Worm (Caenorhabditis elegans) whole organism, young adult: ENCODE data around the gene F59A6.10.
A peak's percentile ranks its signal among the peaks of the same experiment; 100 is the strongest.

Experiments
- B0035.1 ChIP-seq: sonication (generic microtip); optimal IDR thresholded peaks from 2 replicates; lab custom pipeline; 2016; ENCODE audit warnings: missing genetic modification characterization, mild to moderate bottlenecking, missing compliant biosample characterization, missing genotype, missing genetic modification reagents
- B0261.1 ChIP-seq: sonication (generic microtip); optimal IDR thresholded peaks from 2 replicates; lab custom pipeline; 2016; ENCODE audit warnings: mild to moderate bottlenecking, missing genetic modification characterization, moderate library complexity, missing compliant biosample characterization
- C17E4.6 ChIP-seq: fragments of 200-800 bp; sonication (Bioruptor generic); IDR thresholded peaks from 2 replicates; pipeline ENCODE4 v1.3.6; 2022; ENCODE audit warnings: missing genetic modification reagents, missing genetic modification characterization, missing compliant biosample characterization
- D2030.7 ChIP-seq: fragments of 200-800 bp; sonication (Bioruptor generic); IDR thresholded peaks from 2 replicates; pipeline ENCODE4 v1.3.6; 2022; ENCODE audit warnings: missing genetic modification reagents, missing genetic modification characterization, missing compliant biosample characterization
- F23B12.7 ChIP-seq: sonication (generic microtip); optimal IDR thresholded peaks from 2 replicates; lab custom pipeline; 2017; ENCODE audit warnings: missing genetic modification characterization, mild to moderate bottlenecking, missing compliant biosample characterization, antibody characterized with exemption, moderate library complexity; ENCODE audit not compliant: insufficient read depth
- F37B4.10 ChIP-seq: fragments of 200-800 bp; sonication (Bioruptor generic); IDR thresholded peaks from 2 replicates; pipeline ENCODE4 v1.3.6; 2022; ENCODE audit warnings: missing genetic modification characterization, missing compliant biosample characterization
- F49E8.2 ChIP-seq: sonication (generic microtip); optimal IDR thresholded peaks from 3 replicates; lab custom pipeline; 2017; ENCODE audit warnings: missing genetic modification characterization, mild to moderate bottlenecking, missing compliant biosample characterization, antibody characterized with exemption, moderate library complexity; ENCODE audit not compliant: insufficient read depth
- F55B11.4 ChIP-seq: sonication (generic microtip); optimal IDR thresholded peaks from 2 replicates; lab custom pipeline; 2016; ENCODE audit warnings: missing compliant biosample characterization, missing genetic modification characterization, borderline replicate concordance; ENCODE audit not compliant: insufficient read depth
- F57C9.4 ChIP-seq: sonication (generic microtip); optimal IDR thresholded peaks from 2 replicates; lab custom pipeline; 2017; ENCODE audit warnings: mild to moderate bottlenecking, missing genetic modification characterization, missing compliant biosample characterization
- Y53F4B.3 ChIP-seq: fragments of 200-800 bp; sonication (Bioruptor generic); IDR thresholded peaks from 2 replicates; pipeline ENCODE4 v1.3.6; 2022; ENCODE audit warnings: missing genetic modification reagents, missing genetic modification characterization, missing compliant biosample characterization
- ZK185.1 ChIP-seq: sonication (generic microtip); optimal IDR thresholded peaks from 2 replicates; lab custom pipeline; 2016; ENCODE audit warnings: mild to moderate bottlenecking, missing genetic modification characterization, missing compliant biosample characterization; ENCODE audit not compliant: poor library complexity, severe bottlenecking
- aptf-3 ChIP-seq: fragments of 200-800 bp; sonication (Bioruptor generic); IDR thresholded peaks from 2 replicates; pipeline ENCODE4 v1.3.6; 2022; ENCODE audit warnings: missing genetic modification characterization, missing compliant biosample characterization
- attf-3 ChIP-seq: fragments of 200-800 bp; sonication (Bioruptor generic); conservative IDR thresholded peaks from 2 replicates; pipeline ENCODE4 v1.3.6; 2022; ENCODE audit warnings: missing genetic modification reagents, missing genetic modification characterization, missing compliant biosample characterization
- attf-6 ChIP-seq: fragments of 200-800 bp; sonication (Bioruptor generic); IDR thresholded peaks from 2 replicates; pipeline ENCODE4 v1.3.6; 2022; ENCODE audit warnings: missing genetic modification reagents, missing genetic modification characterization, missing compliant biosample characterization
- bed-1 ChIP-seq: fragments of 200-800 bp; sonication (Bioruptor generic); IDR thresholded peaks from 2 replicates; pipeline ENCODE4 v1.3.6; 2022; ENCODE audit warnings: missing genetic modification reagents, missing genetic modification characterization, missing compliant biosample characterization
- bed-2 ChIP-seq: fragments of 200-800 bp; sonication (Bioruptor generic); IDR thresholded peaks from 2 replicates; pipeline ENCODE4 v1.3.6; 2022; ENCODE audit warnings: missing genetic modification reagents, missing genetic modification characterization, missing compliant biosample characterization
- ceh-40 ChIP-seq: fragments of 200-800 bp; sonication (Bioruptor generic); IDR thresholded peaks from 2 replicates; pipeline ENCODE4 v1.3.6; 2022; ENCODE audit warnings: missing genetic modification characterization, missing compliant biosample characterization
- ceh-58 ChIP-seq: fragments of 200-800 bp; sonication (Bioruptor generic); IDR thresholded peaks from 2 replicates; pipeline ENCODE4 v1.3.6; 2022; ENCODE audit warnings: missing genetic modification characterization, missing compliant biosample characterization
- ceh-91 ChIP-seq: fragments of 200-800 bp; sonication (Bioruptor generic); IDR thresholded peaks from 2 replicates; pipeline ENCODE4 v1.3.6; 2022; ENCODE audit warnings: missing genetic modification reagents, missing genetic modification characterization, missing compliant biosample characterization
- chd-7 ChIP-seq: sonication (generic microtip); optimal IDR thresholded peaks from 2 replicates; lab custom pipeline; 2016; ENCODE audit warnings: mild to moderate bottlenecking, missing genetic modification characterization, moderate library complexity, missing compliant biosample characterization
- dox-1 ChIP-seq: fragments of 200-800 bp; sonication (Bioruptor generic); IDR thresholded peaks from 2 replicates; pipeline ENCODE4 v1.3.6; 2022; ENCODE audit warnings: missing genetic modification reagents, missing genetic modification characterization, missing compliant biosample characterization
- dpl-1 ChIP-seq: fragments of 150-350 bp; optimal IDR thresholded peaks from 2 replicates; lab custom pipeline; 2014; ENCODE audit warnings: missing biosample characterization, missing genetic modification reagents, missing genetic modification characterization
- efl-1 ChIP-seq: fragments of 150-350 bp; optimal IDR thresholded peaks from 2 replicates; lab custom pipeline; 2014; ENCODE audit warnings: missing biosample characterization, missing genetic modification reagents, missing genetic modification characterization
- egl-18 ChIP-seq: fragments of 200-800 bp; sonication (Bioruptor generic); IDR thresholded peaks from 2 replicates; pipeline ENCODE4 v1.3.6; 2022; ENCODE audit warnings: missing genetic modification reagents, missing genetic modification characterization, missing compliant biosample characterization
- ets-4 ChIP-seq: fragments of 200-800 bp; sonication (Bioruptor generic); optimal IDR thresholded peaks from 2 replicates; lab custom pipeline; 2018; ENCODE audit warnings: mild to moderate bottlenecking, missing genetic modification characterization, missing compliant biosample characterization
- gei-17 ChIP-seq: fragments of 200-800 bp; sonication (Bioruptor generic); optimal IDR thresholded peaks from 2 replicates; lab custom pipeline; 2018; ENCODE audit warnings: mild to moderate bottlenecking, missing genetic modification characterization, missing compliant biosample characterization
- him-1 ChIP-seq: sonication (generic microtip); optimal IDR thresholded peaks from 2 replicates; lab custom pipeline; 2016; ENCODE audit warnings: missing genotype, missing genetic modification reagents, missing genetic modification characterization, missing compliant biosample characterization
- hlh-26 ChIP-seq: fragments of 200-800 bp; sonication (Bioruptor generic); conservative IDR thresholded peaks from 2 replicates; pipeline ENCODE4 v1.3.6; 2022; ENCODE audit warnings: missing genetic modification reagents, missing genetic modification characterization, missing compliant biosample characterization
- hmg-1.2 ChIP-seq: fragments of 200-800 bp; sonication (Bioruptor generic); IDR thresholded peaks from 2 replicates; pipeline ENCODE4 v1.3.6; 2022; ENCODE audit warnings: missing genetic modification reagents, missing genetic modification characterization, missing compliant biosample characterization
- hrde-1 ChIP-seq: sonication (generic microtip); optimal IDR thresholded peaks from 2 replicates; lab custom pipeline; 2016; ENCODE audit warnings: missing genetic modification characterization, mild to moderate bottlenecking, missing compliant biosample characterization, moderate library complexity, missing genotype, missing genetic modification reagents, borderline replicate concordance
- hsf-1 ChIP-seq: fragments of 200-800 bp; sonication (Bioruptor generic); IDR thresholded peaks from 2 replicates; pipeline ENCODE4 v1.3.6; 2022; ENCODE audit warnings: missing genetic modification reagents, missing genetic modification characterization, missing compliant biosample characterization
- lin-35 ChIP-seq, 3 experiments: fragments of 150-350 bp in 2 of 3; sonication (generic microtip) in 1 of 3; optimal IDR thresholded peaks; 2 replicates each; lab custom pipeline; 2014 to 2018; ENCODE audit warnings: missing biosample characterization in 3 of 3, missing genetic modification characterization in 3 of 3, missing genetic modification reagents in 3 of 3
- mes-4 ChIP-seq: sonication (generic microtip); optimal IDR thresholded peaks from 2 replicates; lab custom pipeline; 2016; ENCODE audit warnings: missing genotype, missing genetic modification characterization, missing compliant biosample characterization
- mxl-1 ChIP-seq: sonication (generic microtip); optimal IDR thresholded peaks from 2 replicates; lab custom pipeline; 2016; ENCODE audit warnings: missing genetic modification characterization, missing compliant biosample characterization
- nhr-120 ChIP-seq: fragments of 200-800 bp; sonication (Bioruptor generic); IDR thresholded peaks from 2 replicates; pipeline ENCODE4 v1.3.6; 2022; ENCODE audit warnings: missing genetic modification characterization, missing compliant biosample characterization
- nhr-179 ChIP-seq: sonication (generic microtip); optimal IDR thresholded peaks from 2 replicates; lab custom pipeline; 2016; ENCODE audit warnings: mild to moderate bottlenecking, missing genetic modification characterization, missing compliant biosample characterization
- nhr-27 ChIP-seq: fragments of 200-800 bp; sonication (Bioruptor generic); optimal IDR thresholded peaks from 2 replicates; lab custom pipeline; 2018; ENCODE audit warnings: mild to moderate bottlenecking, missing genetic modification characterization, moderate library complexity, missing compliant biosample characterization
- nhr-80 ChIP-seq: sonication (generic microtip); optimal IDR thresholded peaks from 2 replicates; lab custom pipeline; 2016; ENCODE audit warnings: missing genetic modification characterization, missing compliant biosample characterization
- rcor-1 ChIP-seq: fragments of 200-800 bp; sonication (Bioruptor generic); IDR thresholded peaks from 2 replicates; pipeline ENCODE4 v1.3.6; 2022; ENCODE audit warnings: missing genetic modification reagents, missing genetic modification characterization, missing compliant biosample characterization
- rec-8 ChIP-seq, 2 experiments: sonication (generic microtip); optimal IDR thresholded peaks; 2 replicates each; lab custom pipeline; 2016; ENCODE audit warnings: mild to moderate bottlenecking in 2 of 2, missing genetic modification characterization in 2 of 2, missing genetic modification reagents in 2 of 2, missing genotype in 2 of 2, missing biosample characterization in 1 of 2, missing compliant biosample characterization in 1 of 2, moderate library complexity in 1 of 2
- repo-1 ChIP-seq: sonication (generic microtip); optimal IDR thresholded peaks from 2 replicates; lab custom pipeline; 2017; ENCODE audit warnings: mild to moderate bottlenecking, missing genetic modification characterization, missing compliant biosample characterization
- sea-2 ChIP-seq: fragments of 200-800 bp; sonication (Bioruptor generic); IDR thresholded peaks from 2 replicates; pipeline ENCODE4 v1.3.6; 2022; ENCODE audit warnings: missing genetic modification characterization, missing compliant biosample characterization
- snpc-1.1 ChIP-seq: sonication (generic microtip); optimal IDR thresholded peaks from 2 replicates; lab custom pipeline; 2017; ENCODE audit warnings: missing genetic modification characterization, mild to moderate bottlenecking, missing compliant biosample characterization, antibody characterized with exemption, moderate library complexity, missing genotype, missing genetic modification reagents; ENCODE audit not compliant: insufficient read depth
- snpc-1.3 ChIP-seq: sonication (generic microtip); optimal IDR thresholded peaks from 2 replicates; lab custom pipeline; 2017; ENCODE audit warnings: missing genetic modification characterization, mild to moderate bottlenecking, missing compliant biosample characterization, antibody characterized with exemption, moderate library complexity, missing genotype, missing genetic modification reagents; ENCODE audit not compliant: insufficient read depth
- snpc-3.4 ChIP-seq: sonication (generic microtip); optimal IDR thresholded peaks from 2 replicates; lab custom pipeline; 2017; ENCODE audit warnings: missing genetic modification characterization, mild to moderate bottlenecking, missing compliant biosample characterization, antibody characterized with exemption, moderate library complexity, missing genotype, missing genetic modification reagents
- unc-130 ChIP-seq: sonication (generic microtip); optimal IDR thresholded peaks from 2 replicates; lab custom pipeline; 2016; ENCODE audit warnings: missing genetic modification reagents, missing genetic modification characterization, missing compliant biosample characterization
- ztf-6 ChIP-seq: fragments of 200-800 bp; sonication (Bioruptor generic); IDR thresholded peaks from 2 replicates; pipeline ENCODE4 v1.3.6; 2022; ENCODE audit warnings: missing genetic modification reagents, missing genetic modification characterization, missing compliant biosample characterization

F59A6.10 gene

DNA sequence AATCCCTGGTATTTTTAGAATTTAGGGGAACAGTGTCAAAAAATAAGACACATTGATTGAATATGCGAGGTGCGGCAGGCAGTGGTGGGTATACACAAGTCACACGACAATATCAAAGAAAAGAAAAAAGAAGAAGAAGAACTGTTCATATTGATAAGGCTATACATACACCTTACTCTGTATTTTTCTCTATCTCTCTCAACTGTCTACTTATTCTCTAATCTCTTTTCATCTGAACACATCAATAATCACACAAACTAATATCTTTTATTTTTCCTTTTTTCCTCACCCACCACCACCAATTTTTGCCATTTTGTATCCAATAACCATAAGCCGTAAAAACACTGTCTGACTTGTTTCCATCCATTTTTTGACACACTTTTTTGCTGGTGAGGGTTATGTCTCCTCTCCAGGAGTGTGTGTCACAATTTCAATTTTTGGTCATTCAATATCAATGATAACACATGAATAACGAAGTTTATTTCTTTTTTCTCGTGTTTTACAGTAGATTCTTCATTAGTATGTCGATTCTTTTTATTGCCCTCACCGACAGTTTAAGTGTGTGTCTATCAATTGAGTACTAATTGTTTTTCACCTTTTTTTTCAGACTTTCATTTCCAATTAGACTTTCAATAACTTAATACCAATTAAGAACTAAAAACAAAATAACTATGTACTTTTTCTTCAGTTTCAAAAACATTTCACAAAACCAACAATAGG, 15.8 kb downstream of the F59A6.10 start (continued):
- TF ChIP-seq hrde-1 (tag; lab: Kevin White, UChicago) (no peak), dox-1 (peak; percentile 60), sea-2 (no peak), repo-1 (no peak), C17E4.6 (GFP tag; lab: Robert Waterston, UW) (no peak), ceh-40 (GFP tag; lab: Robert Waterston, UW) (no peak), gei-17 (GFP tag; lab: Kevin White, UChicago) (no peak), D2030.7 (GFP tag; lab: Robert Waterston, UW) (no peak), ceh-58 (GFP tag; lab: Robert Waterston, UW) (no peak), mxl-1 (tag; lab: Kevin White, UChicago) (no peak), him-1 (tag; lab: Kevin White, UChicago) (no peak), hlh-26 (GFP tag; lab: Robert Waterston, UW) (no peak), F23B12.7 (tag; lab: Kevin White, UChicago) (no peak), snpc-1.3 (tag; lab: Kevin White, UChicago) (no peak), B0261.1 (tag; lab: Kevin White, UChicago) (no peak), rec-8 (tag; optimal IDR thresholded peaks at IDR 0.05; lab: Kevin White, UChicago) (no peak), lin-35 (GFP tag; optimal IDR thresholded peaks at IDR 0.05; lab: Kevin White, UChicago) (no peak), mes-4 (tag; lab: Kevin White, UChicago) (no peak), snpc-3.4 (no peak), attf-3 (GFP tag; lab: Robert Waterston, UW) (no peak), F57C9.4 (tag; lab: Kevin White, UChicago) (no peak), F37B4.10 (GFP tag; lab: Robert Waterston, UW) (no peak), F49E8.2 (tag; lab: Kevin White, UChicago) (no peak), aptf-3 (GFP tag; lab: Robert Waterston, UW) (no peak), rcor-1 (GFP tag; lab: Robert Waterston, UW) (no peak), nhr-179 (tag; lab: Kevin White, UChicago) (no peak), F55B11.4 (tag; lab: Kevin White, UChicago) (no peak), chd-7 (tag; lab: Kevin White, UChicago) (no peak), hmg-1.2 (no peak), nhr-27 (tag; lab: Kevin White, UChicago) (no peak), B0035.1 (tag; lab: Kevin White, UChicago) (no peak), bed-2 (no peak), dpl-1 (GFP tag; lab: Kevin White, UChicago) (no peak), nhr-80 (peak; percentile 90), ztf-6 (GFP tag; lab: Robert Waterston, UW) (no peak), unc-130 (GFP tag; lab: Kevin White, UChicago) (no peak), ets-4 (GFP tag; lab: Kevin White, UChicago) (no peak), ZK185.1 (tag; lab: Kevin White, UChicago) (peak; percentile 18), bed-1 (GFP tag; lab: Robert Waterston, UW) (no peak), efl-1 (GFP tag; lab: Kevin White, UChicago) (no peak), snpc-1.1 (tag; lab: Kevin White, UChicago) (no peak), ceh-91 (GFP tag; lab: Robert Waterston, UW) (no peak), Y53F4B.3 (GFP tag; lab: Robert Waterston, UW) (no peak), hsf-1 (GFP tag; lab: Robert Waterston, UW) (no peak), nhr-120 (GFP tag; lab: Robert Waterston, UW) (no peak), attf-6 (no peak), egl-18 (GFP tag; lab: Robert Waterston, UW) (no peak)
